Fruit fly (Drosophila melanogaster) whole organism, embryonic: ENCODE results near the gene Pi3K21B.

ENCODE experiments used
- Abd-B ChIP-seq: fragments of 200-800 bp; sonication (Bioruptor generic); optimal IDR thresholded peaks from 2 replicates; lab custom pipeline; 2018; ENCODE audit warnings: missing biosample characterization, mild to moderate bottlenecking, missing genetic modification characterization, moderate library complexity
- BtbVII ChIP-seq: fragments of 200-800 bp; sonication (Bioruptor generic); optimal IDR thresholded peaks from 3 replicates; lab custom pipeline; 2017; ENCODE audit warnings: missing biosample characterization, mild to moderate bottlenecking, missing genetic modification characterization
- Bteb2 ChIP-seq: fragments of 200-800 bp; sonication (Bioruptor generic); optimal IDR thresholded peaks from 2 replicates; lab custom pipeline; 2016; ENCODE audit warnings: missing biosample characterization, missing genetic modification characterization
- CG1024 ChIP-seq: fragments of 200-800 bp; sonication (Bioruptor generic); IDR thresholded peaks from 2 replicates; pipeline ENCODE4 v1.3.6; 2022; ENCODE audit warnings: missing biosample characterization, missing genetic modification characterization
- CG12236 ChIP-seq: fragments of 200-800 bp; sonication (Bioruptor generic); optimal IDR thresholded peaks from 2 replicates; lab custom pipeline; 2016; ENCODE audit warnings: missing biosample characterization, missing genetic modification characterization
- CG12391 ChIP-seq: fragments of 200-800 bp; sonication (Bioruptor generic); optimal IDR thresholded peaks from 3 replicates; lab custom pipeline; 2018; ENCODE audit warnings: missing biosample characterization, mild to moderate bottlenecking, missing genetic modification characterization, moderate library complexity
- CG13894 ChIP-seq: fragments of 200-800 bp; sonication (Bioruptor generic); optimal IDR thresholded peaks from 3 replicates; lab custom pipeline; 2018; ENCODE audit warnings: missing biosample characterization, mild to moderate bottlenecking, missing genetic modification characterization, moderate library complexity
- CG15479 ChIP-seq: fragments of 200-800 bp; sonication (Bioruptor generic); optimal IDR thresholded peaks from 3 replicates; lab custom pipeline; 2019; ENCODE audit warnings: missing biosample characterization, mild to moderate bottlenecking, missing genetic modification characterization, moderate library complexity
- CG15696 ChIP-seq: fragments of 200-800 bp; sonication (Bioruptor generic); optimal IDR thresholded peaks from 2 replicates; lab custom pipeline; 2019; ENCODE audit warnings: missing biosample characterization, mild to moderate bottlenecking, missing genetic modification characterization, moderate library complexity
- CG17328 ChIP-seq: fragments of 200-800 bp; sonication (Bioruptor generic); IDR thresholded peaks from 2 replicates; pipeline ENCODE4 v1.3.6; 2022; ENCODE audit warnings: missing biosample characterization, missing genetic modification characterization
- CG17359 ChIP-seq: fragments of 200-800 bp; sonication (Bioruptor generic); optimal IDR thresholded peaks from 3 replicates; lab custom pipeline; 2018; ENCODE audit warnings: missing biosample characterization, mild to moderate bottlenecking, missing genetic modification characterization, moderate library complexity
- CG30403 ChIP-seq: fragments of 200-800 bp; sonication (Bioruptor generic); optimal IDR thresholded peaks from 3 replicates; lab custom pipeline; 2016; ENCODE audit warnings: missing biosample characterization, missing genetic modification characterization
- CG31388 ChIP-seq: fragments of 200-800 bp; sonication (Bioruptor generic); optimal IDR thresholded peaks from 2 replicates; lab custom pipeline; 2016; ENCODE audit warnings: missing biosample characterization, missing genetic modification characterization
- CG33557 ChIP-seq: fragments of 200-800 bp; sonication (Bioruptor generic); optimal IDR thresholded peaks from 2 replicates; lab custom pipeline; 2019; ENCODE audit warnings: missing biosample characterization, mild to moderate bottlenecking, missing genetic modification characterization, moderate library complexity
- CG6689 ChIP-seq: fragments of 200-800 bp; sonication (Bioruptor generic); IDR thresholded peaks from 2 replicates; pipeline ENCODE4 v1.3.6; 2022; ENCODE audit warnings: missing biosample characterization, missing genetic modification characterization
- CG6791 ChIP-seq: fragments of 200-800 bp; sonication (Bioruptor generic); IDR thresholded peaks from 3 replicates; pipeline ENCODE4 v1.3.6; 2022; ENCODE audit warnings: missing biosample characterization, missing genetic modification characterization; ENCODE audit not compliant: partially characterized antibody
- CG7271 ChIP-seq: fragments of 200-800 bp; sonication (Bioruptor generic); optimal IDR thresholded peaks from 2 replicates; lab custom pipeline; 2018; ENCODE audit warnings: missing biosample characterization, mild to moderate bottlenecking, missing genetic modification characterization, moderate library complexity
- CG9609 ChIP-seq: fragments of 200-800 bp; sonication (Bioruptor generic); optimal IDR thresholded peaks from 3 replicates; lab custom pipeline; 2016; ENCODE audit warnings: missing biosample characterization, missing genetic modification characterization
- D ChIP-seq, 2 experiments: fragments of 200-800 bp in 1 of 2; fragments of >200 bp in 1 of 2; sonication (Bioruptor generic) in 1 of 2; optimal IDR thresholded peaks; 2 replicates in 1 of 2; 3 replicates in 1 of 2; lab custom pipeline; 2017; ENCODE audit warnings: mild to moderate bottlenecking in 1 of 2, missing biosample characterization in 1 of 2, missing genetic modification characterization in 1 of 2, missing genetic modification reagents in 1 of 2
- Dbx ChIP-seq: fragments of 200-800 bp; sonication (Bioruptor generic); IDR thresholded peaks from 3 replicates; pipeline ENCODE4 v1.3.6; 2022; ENCODE audit warnings: missing biosample characterization, missing genetic modification characterization
- Dek ChIP-seq: fragments of 200-800 bp; sonication (Bioruptor generic); optimal IDR thresholded peaks from 3 replicates; lab custom pipeline; 2019; ENCODE audit warnings: missing biosample characterization, mild to moderate bottlenecking, missing genetic modification characterization, moderate library complexity
- E2f1 ChIP-seq: fragments of 200-800 bp; sonication (Bioruptor generic); IDR thresholded peaks from 2 replicates; pipeline ENCODE4 v1.3.6; 2022; ENCODE audit warnings: missing biosample characterization, missing genetic modification characterization
- Ets65A ChIP-seq: fragments of 200-800 bp; sonication (Bioruptor generic); peaks from one replicate; lab custom pipeline; 2016; ENCODE audit warnings: missing biosample characterization, missing genetic modification characterization
- Lim3 ChIP-seq: fragments of 200-800 bp; sonication (Bioruptor generic); IDR thresholded peaks from 2 replicates; pipeline ENCODE4 v1.3.6; 2022; ENCODE audit warnings: missing biosample characterization, missing genetic modification characterization
- NC2α ChIP-seq: fragments of 200-800 bp; sonication (Bioruptor generic); optimal IDR thresholded peaks from 2 replicates; lab custom pipeline; 2016; ENCODE audit warnings: missing biosample characterization, missing genetic modification characterization
- Side ChIP-seq: fragments of 200-800 bp; sonication (Bioruptor generic); optimal IDR thresholded peaks from 2 replicates; lab custom pipeline; 2016; ENCODE audit warnings: missing biosample characterization, missing genetic modification characterization
- Sry-β ChIP-seq: fragments of 200-800 bp; sonication (Bioruptor generic); optimal IDR thresholded peaks from 2 replicates; lab custom pipeline; 2018; ENCODE audit warnings: missing biosample characterization, mild to moderate bottlenecking, missing genetic modification characterization, moderate library complexity
- Ssrp ChIP-seq: fragments of 200-800 bp; sonication (Bioruptor generic); optimal IDR thresholded peaks from 2 replicates; lab custom pipeline; 2018; ENCODE audit warnings: missing biosample characterization, mild to moderate bottlenecking, missing genetic modification characterization, moderate library complexity
- Xbp1 ChIP-seq: fragments of 200-800 bp; sonication (Bioruptor generic); optimal IDR thresholded peaks from 3 replicates; lab custom pipeline; 2016; ENCODE audit warnings: missing biosample characterization, mild to moderate bottlenecking, missing genetic modification characterization
- aop ChIP-seq: fragments of 200-800 bp; sonication (Bioruptor generic); IDR thresholded peaks from 2 replicates; pipeline ENCODE4 v1.3.6; 2022; ENCODE audit warnings: missing biosample characterization, missing genetic modification characterization
- bbx ChIP-seq: fragments of 200-800 bp; sonication (Bioruptor generic); IDR thresholded peaks from 2 replicates; pipeline ENCODE4 v1.3.6; 2022; ENCODE audit warnings: missing biosample characterization, missing genetic modification characterization; ENCODE audit not compliant: partially characterized antibody
- ci ChIP-seq: fragments of 200-800 bp; sonication (Bioruptor generic); IDR thresholded peaks from 3 replicates; pipeline ENCODE4 v1.3.6; 2022; ENCODE audit warnings: missing biosample characterization, missing genetic modification characterization
- disco-r ChIP-seq: fragments of 200-800 bp; sonication (Bioruptor generic); optimal IDR thresholded peaks from 2 replicates; lab custom pipeline; 2016; ENCODE audit warnings: missing biosample characterization, missing genetic modification characterization
- dmrt11E ChIP-seq: fragments of 200-800 bp; sonication (Bioruptor generic); optimal IDR thresholded peaks from 3 replicates; lab custom pipeline; 2018; ENCODE audit warnings: missing biosample characterization, mild to moderate bottlenecking, missing genetic modification characterization, moderate library complexity
- exex ChIP-seq: fragments of 200-800 bp; sonication (Bioruptor generic); optimal IDR thresholded peaks from 4 replicates; lab custom pipeline; 2018; ENCODE audit warnings: missing biosample characterization, mild to moderate bottlenecking, missing genetic modification characterization, moderate library complexity
- maf-S ChIP-seq: fragments of 200-800 bp; sonication (Bioruptor generic); optimal IDR thresholded peaks from 2 replicates; lab custom pipeline; 2016; ENCODE audit warnings: missing biosample characterization, missing genetic modification characterization
- pfk ChIP-seq: fragments of 200-800 bp; sonication (Bioruptor generic); optimal IDR thresholded peaks from 2 replicates; lab custom pipeline; 2018; ENCODE audit warnings: missing biosample characterization, mild to moderate bottlenecking, missing genetic modification characterization, moderate library complexity
- phol ChIP-seq: fragments of 200-800 bp; sonication (Bioruptor generic); optimal IDR thresholded peaks from 3 replicates; lab custom pipeline; 2018; ENCODE audit warnings: missing biosample characterization, mild to moderate bottlenecking, missing genetic modification characterization, moderate library complexity
- pnt ChIP-seq: fragments of 200-800 bp; sonication (Bioruptor generic); optimal IDR thresholded peaks from 3 replicates; lab custom pipeline; 2016; ENCODE audit warnings: missing biosample characterization, missing genetic modification characterization
- ranshi ChIP-seq: fragments of 200-800 bp; sonication (Bioruptor generic); IDR thresholded peaks from 2 replicates; pipeline ENCODE4 v1.3.6; 2022; ENCODE audit warnings: missing biosample characterization, missing genetic modification characterization
- row ChIP-seq: fragments of 200-800 bp; sonication (Bioruptor generic); IDR thresholded peaks from 3 replicates; pipeline ENCODE4 v1.3.6; 2022; ENCODE audit warnings: missing biosample characterization, missing genetic modification characterization
- sc ChIP-seq, 3 experiments: fragments of >200 bp in 2 of 3; fragments of 200-800 bp in 1 of 3; sonication (Bioruptor generic) in 1 of 3; optimal IDR thresholded peaks; 2 replicates in 2 of 3; 3 replicates in 1 of 3; lab custom pipeline; 2017; ENCODE audit warnings: mild to moderate bottlenecking in 1 of 3, missing biosample characterization in 1 of 3, missing genetic modification characterization in 1 of 3, missing genetic modification reagents in 1 of 3
- sens-2 ChIP-seq: fragments of 200-800 bp; sonication (Bioruptor generic); IDR thresholded peaks from 2 replicates; pipeline ENCODE4 v1.3.6; 2022; ENCODE audit warnings: missing biosample characterization, missing genetic modification characterization
- sob ChIP-seq: fragments of 200-800 bp; sonication (Bioruptor generic); IDR thresholded peaks from 2 replicates; pipeline ENCODE4 v1.3.6; 2022; ENCODE audit warnings: missing biosample characterization, missing genetic modification characterization
- tll ChIP-seq, 2 experiments: fragments of 200-800 bp in 1 of 2; fragments of >200 bp in 1 of 2; sonication (Bioruptor generic) in 1 of 2; optimal IDR thresholded peaks; 2 replicates each; lab custom pipeline; 2017 to 2019; ENCODE audit warnings: missing biosample characterization in 2 of 2, missing genetic modification characterization in 2 of 2, mild to moderate bottlenecking in 1 of 2, moderate library complexity in 1 of 2
- unc-4 ChIP-seq: fragments of 200-800 bp; sonication (Bioruptor generic); IDR thresholded peaks from 2 replicates; pipeline ENCODE4 v1.3.6; 2022; ENCODE audit warnings: missing biosample characterization, missing genetic modification characterization; ENCODE audit not compliant: partially characterized antibody
- wdn ChIP-seq: fragments of 200-800 bp; sonication (Bioruptor generic); IDR thresholded peaks from 2 replicates; pipeline ENCODE4 v1.3.6; 2022; ENCODE audit warnings: missing biosample characterization, missing genetic modification characterization
- zen2 ChIP-seq: fragments of 200-800 bp; sonication (Bioruptor generic); IDR thresholded peaks from 3 replicates; pipeline ENCODE4 v1.3.6; 2022; ENCODE audit warnings: missing biosample characterization, missing genetic modification characterization; ENCODE audit not compliant: partially characterized antibody

Pi3K21B gene

dm6 chr2L:267441-268089, 30.1 kb upstream of the Pi3K21B start, which contains the start of gene CG17075 (continued):
- peak; percentile 96 for TF ChIP-seq CG17359
- TF ChIP-seq row (GFP tag; lab: Robert Waterston, UW), result peak; percentile 96
- no peak for TF ChIP-seq sc (optimal IDR thresholded peaks at IDR 0.05; lab: Kevin White, UChicago)
- TF ChIP-seq sc (GFP tag; optimal IDR thresholded peaks at IDR 0.05; lab: Kevin White, UChicago), result peak; percentile 76
- peak; percentile 97 for TF ChIP-seq sob
- peak; percentile 95 for TF ChIP-seq BtbVII
- TF ChIP-seq Xbp1 (GFP tag; lab: Kevin White, UChicago), result peak; percentile 96
- TF ChIP-seq pnt (GFP tag; lab: Kevin White, UChicago), result peak; percentile 75
- peak; percentile 96 for TF ChIP-seq CG12391 (tag; lab: Kevin White, UChicago)
- no peak for TF ChIP-seq CG15479 (GFP tag; lab: Kevin White, UChicago)
- TF ChIP-seq CG1024, result peak; percentile 87
- peak; percentile 97 for TF ChIP-seq Dbx (GFP tag; lab: Robert Waterston, UW)
- peak; percentile 94 for TF ChIP-seq CG6689 (GFP tag; lab: Robert Waterston, UW)
- TF ChIP-seq CG9609 (GFP tag; lab: Kevin White, UChicago), result peak; percentile 57
- TF ChIP-seq CG31388 (GFP tag; lab: Kevin White, UChicago), result peak; percentile 81
- TF ChIP-seq Ets65A (GFP tag; lab: Kevin White, UChicago), result peak; percentile 90
- TF ChIP-seq CG7271 (tag; lab: Kevin White, UChicago), result peak; percentile 42
- TF ChIP-seq sens-2 (GFP tag; lab: Robert Waterston, UW), result peak; percentile 82
- peak; percentile 83; the same call in 1 of the 2 replicates for TF ChIP-seq aop (GFP tag; lab: Robert Waterston, UW)
- peak; percentile 32 for TF ChIP-seq CG12236
- no peak for TF ChIP-seq disco-r (GFP tag; lab: Kevin White, UChicago)
- TF ChIP-seq maf-S (GFP tag; lab: Kevin White, UChicago), result peak; percentile 62
- TF ChIP-seq Bteb2, result peak; percentile 68
- TF ChIP-seq zen2 (GFP tag; lab: Robert Waterston, UW), result no peak
- no peak for TF ChIP-seq bbx (GFP tag; lab: Robert Waterston, UW)
- TF ChIP-seq NC2α, result no peak
- TF ChIP-seq exex, result peak; percentile 79
- peak; percentile 95 for TF ChIP-seq E2f1 (GFP tag; lab: Robert Waterston, UW)
- peak; percentile 94 for TF ChIP-seq wdn
- no peak for TF ChIP-seq tll (GFP tag; optimal IDR thresholded peaks at IDR 0.05; lab: Kevin White, UChicago)
- peak; percentile 90 for TF ChIP-seq Ssrp (tag; lab: Kevin White, UChicago)
- peak; percentile 96 for TF ChIP-seq ranshi (GFP tag; lab: Robert Waterston, UW)
- peak; percentile 91 for TF ChIP-seq phol (tag; lab: Kevin White, UChicago)
- TF ChIP-seq Abd-B (GFP tag; lab: Kevin White, UChicago), result peak; percentile 93
- peak; percentile 35 for TF ChIP-seq dmrt11E (tag; lab: Kevin White, UChicago)
- TF ChIP-seq CG17328 (GFP tag; lab: Robert Waterston, UW), result peak; percentile 96
- TF ChIP-seq CG15696 (tag; lab: Kevin White, UChicago), result peak; percentile 55
- TF ChIP-seq CG13894, result peak; percentile 94
- TF ChIP-seq D (optimal IDR thresholded peaks at IDR 0.05; lab: Kevin White, UChicago), result no peak
- TF ChIP-seq D (GFP tag; optimal IDR thresholded peaks at IDR 0.05; lab: Kevin White, UChicago), result peak; percentile 84
- TF ChIP-seq Side (GFP tag; lab: Kevin White, UChicago), result peak; percentile 52
- peak; percentile 96 for TF ChIP-seq Dek
- no peak for TF ChIP-seq CG33557
- peak; percentile 6 for TF ChIP-seq Sry-β (GFP tag; lab: Kevin White, UChicago)
- TF ChIP-seq CG30403 (GFP tag; lab: Kevin White, UChicago), result peak; percentile 96
- TF ChIP-seq CG6791, result no peak
- TF ChIP-seq pfk, result no peak
- no peak for TF ChIP-seq unc-4 (GFP tag; lab: Robert Waterston, UW)
- peak; percentile 81 for TF ChIP-seq Lim3 (GFP tag; lab: Robert Waterston, UW)
- peak; percentile 97 for TF ChIP-seq ci (GFP tag; lab: Robert Waterston, UW)
